Fruit fly (Drosophila melanogaster) whole organism, embryonic: ENCODE results near the gene CG32075.

Source experiments
- C15 ChIP-seq: fragments of 200-800 bp; sonication (Bioruptor generic); IDR thresholded peaks from 3 replicates; pipeline ENCODE4 v1.3.6; 2022; ENCODE audit warnings: missing biosample characterization, missing genetic modification characterization
- CG10431 ChIP-seq: fragments of 200-800 bp; sonication (Bioruptor generic); optimal IDR thresholded peaks from 3 replicates; lab custom pipeline; 2018; ENCODE audit warnings: missing biosample characterization, mild to moderate bottlenecking, missing genetic modification characterization
- CG10565 ChIP-seq: fragments of 200-800 bp; sonication (Bioruptor generic); optimal IDR thresholded peaks from 3 replicates; lab custom pipeline; 2016; ENCODE audit warnings: missing biosample characterization, mild to moderate bottlenecking, missing genetic modification characterization
- CG11093 ChIP-seq: fragments of 200-800 bp; sonication (Bioruptor generic); IDR thresholded peaks from 3 replicates; pipeline ENCODE4 v1.3.6; 2022; ENCODE audit warnings: missing biosample characterization, missing genetic modification characterization
- CG11456 ChIP-seq: fragments of 200-800 bp; sonication (Bioruptor generic); IDR thresholded peaks from 3 replicates; pipeline ENCODE4 v1.3.6; 2022; ENCODE audit warnings: missing biosample characterization, missing genetic modification characterization
- CG11695 ChIP-seq: fragments of 200-800 bp; sonication (Bioruptor generic); IDR thresholded peaks from 3 replicates; pipeline ENCODE4 v1.3.6; 2022; ENCODE audit warnings: missing biosample characterization, missing genetic modification characterization
- CG1233 ChIP-seq: fragments of 200-800 bp; sonication (Bioruptor generic); optimal IDR thresholded peaks from 4 replicates; lab custom pipeline; 2018; ENCODE audit warnings: missing biosample characterization, mild to moderate bottlenecking, missing genetic modification characterization
- CG13424 ChIP-seq: fragments of 200-800 bp; sonication (Bioruptor generic); optimal IDR thresholded peaks from 2 replicates; lab custom pipeline; 2019; ENCODE audit warnings: missing biosample characterization, mild to moderate bottlenecking, missing genetic modification characterization, moderate library complexity
- CG14014 ChIP-seq: fragments of 200-800 bp; sonication (Bioruptor generic); IDR thresholded peaks from 2 replicates; pipeline ENCODE4 v1.3.6; 2022; ENCODE audit warnings: missing biosample characterization, missing genetic modification characterization
- CG14710 ChIP-seq: fragments of 200-800 bp; sonication (Bioruptor generic); optimal IDR thresholded peaks from 3 replicates; lab custom pipeline; 2019; ENCODE audit warnings: missing biosample characterization, mild to moderate bottlenecking, missing genetic modification characterization, moderate library complexity
- CG14965 ChIP-seq: fragments of 200-800 bp; sonication (Bioruptor generic); optimal IDR thresholded peaks from 2 replicates; lab custom pipeline; 2016; ENCODE audit warnings: missing biosample characterization, missing genetic modification characterization, borderline replicate concordance
- CG1647 ChIP-seq: fragments of 200-800 bp; sonication (Bioruptor generic); optimal IDR thresholded peaks from 3 replicates; lab custom pipeline; 2016; ENCODE audit warnings: missing biosample characterization, missing genetic modification characterization
- CG18599 ChIP-seq: fragments of 200-800 bp; sonication (Bioruptor generic); optimal IDR thresholded peaks from 3 replicates; lab custom pipeline; 2017; ENCODE audit warnings: missing biosample characterization, missing genetic modification characterization, mild to moderate bottlenecking, moderate library complexity, missing genetic modification reagents
- CG3163 ChIP-seq: fragments of 200-800 bp; sonication (Bioruptor generic); optimal IDR thresholded peaks from 3 replicates; lab custom pipeline; 2016; ENCODE audit warnings: missing biosample characterization, missing genetic modification characterization
- CG3726 ChIP-seq: fragments of 200-800 bp; sonication (Bioruptor generic); IDR thresholded peaks from 3 replicates; pipeline ENCODE4, ENCODE4 v1.3.6; 2022; ENCODE audit warnings: missing biosample characterization, missing genetic modification characterization
- CG4617 ChIP-seq: fragments of 200-800 bp; sonication (Bioruptor generic); optimal IDR thresholded peaks from 3 replicates; lab custom pipeline; 2016; ENCODE audit warnings: missing biosample characterization, missing genetic modification characterization, borderline replicate concordance
- CG4854 ChIP-seq: fragments of 200-800 bp; sonication (Bioruptor generic); optimal IDR thresholded peaks from 2 replicates; lab custom pipeline; 2016; ENCODE audit warnings: missing biosample characterization, missing genetic modification characterization, inconsistent platforms
- CG6854 ChIP-seq: fragments of 200-800 bp; sonication (Bioruptor generic); optimal IDR thresholded peaks from 3 replicates; lab custom pipeline; 2017; ENCODE audit warnings: missing biosample characterization, mild to moderate bottlenecking, missing genetic modification characterization
- CG9817 ChIP-seq: fragments of 200-800 bp; sonication (Bioruptor generic); optimal IDR thresholded peaks from 2 replicates; lab custom pipeline; 2018; ENCODE audit warnings: missing biosample characterization, mild to moderate bottlenecking, missing genetic modification characterization, moderate library complexity
- CTCF ChIP-seq: fragments of 200-800 bp; sonication (Bioruptor generic); optimal IDR thresholded peaks from 2 replicates; lab custom pipeline; 2017; ENCODE audit warnings: missing biosample characterization, mild to moderate bottlenecking, missing genetic modification characterization, moderate library complexity
- Dek ChIP-seq: fragments of 200-800 bp; sonication (Bioruptor generic); optimal IDR thresholded peaks from 3 replicates; lab custom pipeline; 2019; ENCODE audit warnings: missing biosample characterization, mild to moderate bottlenecking, missing genetic modification characterization, moderate library complexity
- Dfd ChIP-seq, 2 experiments: fragments of >200 bp; optimal IDR thresholded peaks; 2 replicates each; lab custom pipeline; 2017; ENCODE audit warnings: missing biosample characterization in 2 of 2, missing genetic modification characterization in 2 of 2
- Doc3 ChIP-seq: fragments of 200-800 bp; sonication (Bioruptor generic); IDR thresholded peaks from 3 replicates; pipeline ENCODE4 v1.3.6; 2022; ENCODE audit warnings: missing biosample characterization, missing genetic modification characterization; ENCODE audit not compliant: partially characterized antibody
- Dp ChIP-seq: fragments of 200-800 bp; sonication (Bioruptor generic); optimal IDR thresholded peaks from 2 replicates; lab custom pipeline; 2018; ENCODE audit warnings: missing biosample characterization, mild to moderate bottlenecking, missing genetic modification characterization, moderate library complexity
- Elba2 ChIP-seq: fragments of 200-800 bp; sonication (Bioruptor generic); optimal IDR thresholded peaks from 3 replicates; lab custom pipeline; 2016; ENCODE audit warnings: missing biosample characterization, missing genetic modification characterization
- Hr39 ChIP-seq: fragments of >200 bp; optimal IDR thresholded peaks from 2 replicates; lab custom pipeline; 2017
- Myb ChIP-seq: fragments of 200-800 bp; sonication (Bioruptor generic); optimal IDR thresholded peaks from 2 replicates; lab custom pipeline; 2016; ENCODE audit warnings: missing biosample characterization, missing genetic modification characterization
- Nf-YC ChIP-seq: fragments of 200-800 bp; optimal IDR thresholded peaks from 3 replicates; lab custom pipeline; 2019; ENCODE audit warnings: missing biosample characterization, mild to moderate bottlenecking, missing genetic modification characterization, moderate library complexity
- Rx ChIP-seq: fragments of 200-800 bp; sonication (Bioruptor generic); IDR thresholded peaks from 2 replicates; pipeline ENCODE4 v1.3.6; 2022; ENCODE audit warnings: missing biosample characterization, missing genetic modification characterization
- Taf1 ChIP-seq: fragments of 200-800 bp; sonication (Bioruptor generic); IDR thresholded peaks from 2 replicates; pipeline ENCODE4 v1.3.6; 2022; ENCODE audit warnings: missing biosample characterization, missing genetic modification characterization
- Xbp1 ChIP-seq: fragments of 200-800 bp; sonication (Bioruptor generic); optimal IDR thresholded peaks from 3 replicates; lab custom pipeline; 2016; ENCODE audit warnings: missing biosample characterization, mild to moderate bottlenecking, missing genetic modification characterization
- bigmax ChIP-seq: fragments of 200-800 bp; sonication (Bioruptor generic); optimal IDR thresholded peaks from 2 replicates; lab custom pipeline; 2018; ENCODE audit warnings: missing biosample characterization, mild to moderate bottlenecking, missing genetic modification characterization
- bowl ChIP-seq: fragments of 200-800 bp; sonication (Bioruptor generic); IDR thresholded peaks from 2 replicates; pipeline ENCODE4 v1.3.6; 2022; ENCODE audit warnings: missing biosample characterization, missing genetic modification characterization
- cato ChIP-seq: fragments of 200-800 bp; sonication (Bioruptor generic); optimal IDR thresholded peaks from 2 replicates; lab custom pipeline; 2016; ENCODE audit warnings: missing biosample characterization, missing genetic modification characterization, borderline replicate concordance
- gce ChIP-seq: fragments of 200-800 bp; sonication (Bioruptor generic); IDR thresholded peaks from 3 replicates; pipeline ENCODE4 v1.3.6; 2022; ENCODE audit warnings: missing biosample characterization, missing genetic modification characterization
- gem ChIP-seq: fragments of 200-800 bp; sonication (Bioruptor generic); optimal IDR thresholded peaks from 2 replicates; lab custom pipeline; 2019; ENCODE audit warnings: missing biosample characterization, mild to moderate bottlenecking, missing genetic modification characterization, moderate library complexity
- h ChIP-seq: fragments of >200 bp; optimal IDR thresholded peaks from 2 replicates; lab custom pipeline; 2017
- hb ChIP-seq: fragments of 200-800 bp; sonication (Bioruptor generic); IDR thresholded peaks from 3 replicates; pipeline ENCODE4 v1.3.6; 2022; ENCODE audit warnings: missing biosample characterization, missing genetic modification characterization; ENCODE audit not compliant: partially characterized antibody
- ind ChIP-seq: fragments of 200-800 bp; sonication (Bioruptor generic); optimal IDR thresholded peaks from 3 replicates; lab custom pipeline; 2016; ENCODE audit warnings: missing biosample characterization, missing genetic modification characterization
- jumu ChIP-seq: fragments of 200-800 bp; sonication (Bioruptor generic); optimal IDR thresholded peaks from 3 replicates; lab custom pipeline; 2016; ENCODE audit warnings: missing biosample characterization, missing genetic modification characterization
- nerfin-1 ChIP-seq: fragments of 200-800 bp; sonication (Bioruptor generic); optimal IDR thresholded peaks from 3 replicates; lab custom pipeline; 2019; ENCODE audit warnings: missing biosample characterization, mild to moderate bottlenecking, missing genetic modification characterization, moderate library complexity
- nom ChIP-seq: fragments of 200-800 bp; sonication (Bioruptor generic); optimal IDR thresholded peaks from 2 replicates; lab custom pipeline; 2017; ENCODE audit warnings: missing biosample characterization, missing genetic modification characterization, mild to moderate bottlenecking, moderate library complexity, missing genetic modification reagents
- pita ChIP-seq: fragments of 200-800 bp; sonication (Bioruptor generic); optimal IDR thresholded peaks from 2 replicates; lab custom pipeline; 2017; ENCODE audit warnings: missing biosample characterization, mild to moderate bottlenecking, missing genetic modification characterization
- prd ChIP-seq, 3 experiments: fragments of >200 bp in 2 of 3; fragments of 200-800 bp in 1 of 3; sonication (Bioruptor generic) in 1 of 3; optimal IDR thresholded peaks in 2 of 3; IDR thresholded peaks in 1 of 3; 2 replicates in 2 of 3; 3 replicates in 1 of 3; pipeline versions ENCODE4 v1.3.6 to Lab custom; 2017 to 2022; ENCODE audit warnings: missing biosample characterization in 1 of 3, missing genetic modification characterization in 1 of 3
- ro ChIP-seq: fragments of 200-800 bp; sonication (Bioruptor generic); IDR thresholded peaks from 2 replicates; pipeline ENCODE4 v1.3.6; 2022; ENCODE audit warnings: missing biosample characterization, missing genetic modification characterization
- shn ChIP-seq: fragments of 200-800 bp; sonication (Bioruptor generic); optimal IDR thresholded peaks from 3 replicates; lab custom pipeline; 2016; ENCODE audit warnings: missing biosample characterization, missing genetic modification characterization
- sisA ChIP-seq: fragments of 200-800 bp; sonication (Bioruptor generic); IDR thresholded peaks from 2 replicates; pipeline ENCODE4 v1.3.6; 2022; ENCODE audit warnings: missing biosample characterization, missing genetic modification characterization
- stwl ChIP-seq: fragments of 200-800 bp; sonication (Bioruptor generic); optimal IDR thresholded peaks from 3 replicates; lab custom pipeline; 2018; ENCODE audit warnings: missing biosample characterization, mild to moderate bottlenecking, missing genetic modification characterization, moderate library complexity
- tna ChIP-seq: fragments of 200-800 bp; sonication (Bioruptor generic); IDR thresholded peaks from 2 replicates; pipeline ENCODE4 v1.3.6; 2022; ENCODE audit warnings: missing biosample characterization, missing genetic modification characterization; ENCODE audit not compliant: partially characterized antibody
- zfh1 ChIP-seq: fragments of 200-800 bp; sonication (Bioruptor generic); IDR thresholded peaks from 3 replicates; pipeline ENCODE4 v1.3.6; 2022; ENCODE audit warnings: missing biosample characterization, missing genetic modification characterization

The CG32075 gene

DNA sequence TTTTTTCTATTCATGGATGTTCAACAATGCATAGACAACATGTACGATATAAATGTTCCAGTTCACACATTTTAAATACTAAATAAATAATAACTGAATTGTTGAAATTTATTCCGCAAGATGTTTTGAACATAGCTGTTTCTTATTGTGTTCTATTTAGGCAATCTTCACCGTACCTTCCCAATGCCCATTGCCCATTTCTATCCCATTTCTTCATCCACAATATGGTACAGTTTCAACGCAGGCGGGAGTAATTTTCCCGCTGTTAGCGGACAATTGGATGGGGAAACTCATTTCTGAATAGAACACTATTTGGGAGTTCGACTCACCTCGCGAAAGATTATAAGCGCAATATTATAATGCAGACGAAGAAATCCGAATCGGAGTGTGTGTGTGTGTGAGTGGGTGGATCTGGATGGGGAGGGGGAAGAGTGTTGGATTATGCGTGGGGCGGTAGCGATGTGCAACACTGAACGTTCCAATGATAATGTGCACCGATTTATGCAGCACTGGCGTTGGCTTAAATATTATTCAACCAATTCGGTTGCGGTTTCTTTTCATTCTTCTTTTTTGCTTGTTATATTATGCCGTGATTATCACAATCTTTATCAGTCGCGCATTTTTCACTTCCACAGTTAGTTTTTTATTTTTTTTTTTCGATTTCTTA lies 27.3 kb upstream of the CG32075 start (continued):
- TF ChIP-seq CG13424 (tag; lab: Kevin White, UChicago) (no peak), Hr39 (lab: Kevin White, UChicago) (no peak), hb (GFP tag; lab: Robert Waterston, UW) (no peak), prd (optimal IDR thresholded peaks at IDR 0.05; lab: Kevin White, UChicago) (no peak), prd (GFP tag; IDR thresholded peaks at IDR 0.05; lab: Robert Waterston, UW) (peak; percentile 52), Doc3 (GFP tag; lab: Robert Waterston, UW) (no peak), ro (GFP tag; lab: Robert Waterston, UW) (no peak), sisA (GFP tag; lab: Robert Waterston, UW) (no peak), nerfin-1 (tag; lab: Kevin White, UChicago) (no peak), Dek (tag; lab: Kevin White, UChicago) (peak; percentile 2), h (lab: Kevin White, UChicago) (no peak), Nf-YC (peak; percentile 10), CG4854 (GFP tag; lab: Kevin White, UChicago) (peak; percentile 14), bigmax (GFP tag; lab: Kevin White, UChicago) (no peak), Myb (GFP tag; lab: Kevin White, UChicago) (peak; percentile 64), CG18599 (GFP tag; lab: Kevin White, UChicago) (peak; percentile 47), CG14965 (GFP tag; lab: Kevin White, UChicago) (no peak), cato (GFP tag; lab: Kevin White, UChicago) (no peak), CG11695 (GFP tag; lab: Robert Waterston, UW) (0 out of 3 replicates have a peak, but pooled peaks have one; percentile 15), CG3163 (peak; percentile 43), CG11093 (no peak), C15 (GFP tag; lab: Robert Waterston, UW) (no peak), gem (peak; percentile 10), jumu (GFP tag; lab: Kevin White, UChicago) (peak; percentile 78), CG11456 (GFP tag; lab: Robert Waterston, UW) (peak; percentile 67; the same call in 2 of the 3 replicates), tna (GFP tag; lab: Robert Waterston, UW) (no peak), CG1647 (GFP tag; lab: Kevin White, UChicago) (peak; percentile 67), Rx (GFP tag; lab: Robert Waterston, UW) (0 out of 2 replicates have a peak, but pooled peaks have one; percentile 26), stwl (peak; percentile 85), gce (GFP tag; lab: Robert Waterston, UW) (no peak), Xbp1 (peak; percentile 51), CG10431 (GFP tag; lab: Kevin White, UChicago) (peak; percentile 51), ind (GFP tag; lab: Kevin White, UChicago) (peak; percentile 44), CG9817 (peak; percentile 10), Elba2 (peak; percentile 27), CG4617 (GFP tag; lab: Kevin White, UChicago) (peak; percentile 94), pita (GFP tag; lab: Kevin White, UChicago) (no peak), bowl (GFP tag; lab: Robert Waterston, UW) (no peak), CG3726 (GFP tag; lab: Robert Waterston, UW) (no peak), Dfd (GFP tag; optimal IDR thresholded peaks at IDR 0.05; lab: Kevin White, UChicago) (no peak), CG10565 (no peak), CTCF (no peak), Dp (GFP tag; lab: Kevin White, UChicago) (peak; percentile 2), Taf1 (GFP tag; lab: Robert Waterston, UW) (0 out of 2 replicates have a peak, but pooled peaks have one; percentile 21), CG14710 (tag; lab: Kevin White, UChicago) (peak; percentile 18), nom (GFP tag; lab: Kevin White, UChicago) (peak; percentile 59), CG1233 (GFP tag; lab: Kevin White, UChicago) (peak; percentile 12), zfh1 (peak; percentile 66; the same call in 2 of the 3 replicates), CG14014 (GFP tag; lab: Robert Waterston, UW) (0 out of 2 replicates have a peak, but pooled peaks have one; percentile 8), shn (GFP tag; lab: Kevin White, UChicago) (peak; percentile 51), CG6854 (GFP tag; lab: Kevin White, UChicago) (no peak)
